Worm (Caenorhabditis elegans): ENCODE data around the gene Y54F10BM.13.

- no peak for TF ChIP-seq C38D4.7 (GFP tag; optimal IDR thresholded peaks at IDR 0.05)
- no peak for TF ChIP-seq gmeb-2 (tag; optimal IDR thresholded peaks at IDR 0.05)
- no peak for TF ChIP-seq npax-4 (tag; optimal IDR thresholded peaks at IDR 0.05)
- no peak for TF ChIP-seq lim-6 (tag; optimal IDR thresholded peaks at IDR 0.05)
- TF ChIP-seq nfya-1 (tag; optimal IDR thresholded peaks at IDR 0.05), result no peak
- TF ChIP-seq ceh-24 (tag; optimal IDR thresholded peaks at IDR 0.05), result no peak
- TF ChIP-seq pqm-1 (tag; optimal IDR thresholded peaks at IDR 0.05), result no peak
- no peak for TF ChIP-seq ttx-3 (tag; optimal IDR thresholded peaks at IDR 0.05)
- TF ChIP-seq fkh-6 (tag; optimal IDR thresholded peaks at IDR 0.05), result no peak
Measured at ce11 chrIII:2283341-2283847, 47.5 kb downstream of the Y54F10BM.13 start.
